Fruit fly (Drosophila melanogaster): ENCODE measurements around the gene neo.

neo gene

dm6 chr3R:29818434-29819268, at the start of gene neo:
TSS of gene neo (plus strand) at chr3R:29819131.
- TF ChIP-seq CG17801 (GFP tag; optimal IDR thresholded peaks at IDR 0.05; ENCODE audit: partially characterized antibody) = no peak

- TF ChIP-seq CG17801 (GFP tag; optimal IDR thresholded peaks at IDR 0.05; ENCODE audit: partially characterized antibody) = no peak
Observed at dm6 chr3R:29770930-29771329, 48.0 kb upstream of the neo start.

- TF ChIP-seq CG17801 (GFP tag; optimal IDR thresholded peaks at IDR 0.05; ENCODE audit: partially characterized antibody) = no peak
Observed at dm6 chr3R:29771645-29772089, 47.3 kb upstream of the neo start.

dm6 chr3R:29772090-29772794, 46.7 kb upstream of the neo start:
- no peak for TF ChIP-seq CG17801 (GFP tag; optimal IDR thresholded peaks at IDR 0.05; ENCODE audit: partially characterized antibody)

- peak; percentile 52 for TF ChIP-seq CG17801 (GFP tag; optimal IDR thresholded peaks at IDR 0.05; ENCODE audit: partially characterized antibody)
Observed at dm6 chr3R:29772795-29773331, 46.1 kb upstream of the neo start.

dm6 chr3R:29773833-29774324, 45.1 kb upstream of the neo start:
- peak; percentile 69 for TF ChIP-seq CG17801 (GFP tag; optimal IDR thresholded peaks at IDR 0.05; ENCODE audit: partially characterized antibody)

dm6 chr3R:29774360-29775193, 44.4 kb upstream of the neo start:
- TF ChIP-seq CG17801 (GFP tag; optimal IDR thresholded peaks at IDR 0.05; ENCODE audit: partially characterized antibody) = peak; percentile 11

- no peak for TF ChIP-seq CG17801 (GFP tag; optimal IDR thresholded peaks at IDR 0.05; ENCODE audit: partially characterized antibody)
Observed at dm6 chr3R:29775755-29776686, 42.9 kb upstream of the neo start.

dm6 chr3R:29777213-29777612, 41.7 kb upstream of the neo start:
- TF ChIP-seq CG17801 (GFP tag; optimal IDR thresholded peaks at IDR 0.05; ENCODE audit: partially characterized antibody) = no peak

dm6 chr3R:29778139-29778984, 40.6 kb upstream of the neo start:
- TF ChIP-seq CG17801 (GFP tag; optimal IDR thresholded peaks at IDR 0.05; ENCODE audit: partially characterized antibody) = no peak

- no peak for TF ChIP-seq CG17801 (GFP tag; optimal IDR thresholded peaks at IDR 0.05; ENCODE audit: partially characterized antibody)
Observed at dm6 chr3R:29778985-29779298, 40.0 kb upstream of the neo start.

dm6 chr3R:29780402-29781029, 38.4 kb upstream of the neo start, which contains the start of gene fig:
TSS of gene fig (minus strand) at chr3R:29780452.
- no peak for TF ChIP-seq CG17801 (GFP tag; optimal IDR thresholded peaks at IDR 0.05; ENCODE audit: partially characterized antibody)

- no peak for TF ChIP-seq CG17801 (GFP tag; optimal IDR thresholded peaks at IDR 0.05; ENCODE audit: partially characterized antibody)
Observed at dm6 chr3R:29781874-29782273, 37.1 kb upstream of the neo start.

All from ovary, adult (tissue).